Worm (Caenorhabditis elegans) whole organism, L2 larva: ENCODE results near the gene crb-1.

Source experiments
- C34F6.9 ChIP-seq: fragments of 150-350 bp; optimal IDR thresholded peaks from 2 replicates; lab custom pipeline; 2014; ENCODE audit warnings: missing biosample characterization, missing genetic modification characterization
- F13H6.1 ChIP-seq: sonication (generic microtip); optimal IDR thresholded peaks from 2 replicates; lab custom pipeline; 2016; ENCODE audit warnings: missing genetic modification characterization, missing compliant biosample characterization
- R02D3.7 ChIP-seq: fragments of 150-350 bp; optimal IDR thresholded peaks from 2 replicates; lab custom pipeline; 2014; ENCODE audit warnings: missing biosample characterization, missing genetic modification characterization
- ZK546.5 ChIP-seq: sonication (generic microtip); optimal IDR thresholded peaks from 2 replicates; lab custom pipeline; 2017; ENCODE audit warnings: missing biosample characterization, missing genetic modification characterization
- alr-1 ChIP-seq: fragments of 150-350 bp; optimal IDR thresholded peaks from 2 replicates; lab custom pipeline; 2014; ENCODE audit warnings: missing biosample characterization, missing genetic modification characterization
- aly-2 ChIP-seq: fragments of 150-350 bp; optimal IDR thresholded peaks from 2 replicates; lab custom pipeline; 2014; ENCODE audit warnings: missing biosample characterization, missing genetic modification characterization
- ama-1 ChIP-seq: fragments of 150-350 bp; optimal IDR thresholded peaks from 2 replicates; lab custom pipeline; 2018; ENCODE audit warnings: inconsistent platforms
- blmp-1 ChIP-seq: sonication (generic microtip); optimal IDR thresholded peaks from 2 replicates; lab custom pipeline; 2017; ENCODE audit warnings: missing genetic modification characterization, mild to moderate bottlenecking, missing compliant biosample characterization, antibody characterized with exemption, moderate library complexity; ENCODE audit not compliant: insufficient read depth
- ceh-16 ChIP-seq: fragments of 150-350 bp; optimal IDR thresholded peaks from 2 replicates; lab custom pipeline; 2014; ENCODE audit warnings: missing biosample characterization, missing genetic modification characterization
- ceh-82 ChIP-seq: fragments of 150-350 bp; optimal IDR thresholded peaks from 2 replicates; lab custom pipeline; 2014; ENCODE audit warnings: missing biosample characterization, missing genetic modification characterization
- crh-2 ChIP-seq: sonication (generic microtip); optimal IDR thresholded peaks from 2 replicates; lab custom pipeline; 2017; ENCODE audit warnings: missing biosample characterization, missing genetic modification characterization
- dmd-4 ChIP-seq: sonication (generic microtip); optimal IDR thresholded peaks from 2 replicates; lab custom pipeline; 2017; ENCODE audit warnings: missing biosample characterization, missing genetic modification characterization
- egl-27 ChIP-seq: sonication (generic microtip); optimal IDR thresholded peaks from 3 replicates; lab custom pipeline; 2017; ENCODE audit warnings: missing biosample characterization, missing genetic modification reagents, missing genetic modification characterization
- elt-3 ChIP-seq: sonication (generic microtip); optimal IDR thresholded peaks from 2 replicates; lab custom pipeline; 2017; ENCODE audit warnings: missing biosample characterization, missing genetic modification characterization
- gmeb-1 ChIP-seq: fragments of 150-350 bp; optimal IDR thresholded peaks from 2 replicates; lab custom pipeline; 2014; ENCODE audit warnings: missing biosample characterization, missing genetic modification characterization
- lin-11 ChIP-seq: fragments of 150-350 bp; sonication (generic microtip); optimal IDR thresholded peaks from 2 replicates; lab custom pipeline; 2014; ENCODE audit warnings: missing biosample characterization, missing genetic modification characterization, inconsistent platforms, mixed read lengths
- lin-13 ChIP-seq: fragments of 150-350 bp; optimal IDR thresholded peaks from 2 replicates; lab custom pipeline; 2014; ENCODE audit warnings: missing biosample characterization, missing genetic modification reagents, missing genetic modification characterization
- lin-39 ChIP-seq: fragments of 150-350 bp; optimal IDR thresholded peaks from 2 replicates; lab custom pipeline; 2014; ENCODE audit warnings: missing biosample characterization, missing genetic modification reagents, missing genetic modification characterization
- lsy-2 ChIP-seq, 2 experiments: fragments of 150-350 bp in 1 of 2; sonication (generic microtip) in 1 of 2; optimal IDR thresholded peaks; 2 replicates each; lab custom pipeline; 2014 to 2017; ENCODE audit warnings: missing biosample characterization in 2 of 2, missing genetic modification characterization in 2 of 2
- mab-5 ChIP-seq: fragments of 150-350 bp; optimal IDR thresholded peaks from 2 replicates; lab custom pipeline; 2014; ENCODE audit warnings: missing biosample characterization, missing genetic modification characterization
- mbf-1 ChIP-seq: sonication (generic microtip); optimal IDR thresholded peaks from 2 replicates; lab custom pipeline; 2017; ENCODE audit warnings: missing biosample characterization, missing genetic modification characterization
- mdl-1 ChIP-seq, 2 experiments: fragments of 150-350 bp in 1 of 2; sonication (generic microtip) in 1 of 2; optimal IDR thresholded peaks; 2 replicates each; lab custom pipeline; 2017; ENCODE audit warnings: missing biosample characterization in 2 of 2, missing genetic modification characterization in 2 of 2
- nhr-10 ChIP-seq: sonication (generic microtip); optimal IDR thresholded peaks from 2 replicates; lab custom pipeline; 2017; ENCODE audit warnings: missing biosample characterization, missing genetic modification characterization
- nhr-11 ChIP-seq: fragments of 150-350 bp; optimal IDR thresholded peaks from 2 replicates; lab custom pipeline; 2014; ENCODE audit warnings: missing biosample characterization, missing genetic modification characterization
- nhr-12 ChIP-seq: fragments of 150-350 bp; optimal IDR thresholded peaks from 2 replicates; lab custom pipeline; 2014; ENCODE audit warnings: missing biosample characterization, missing genetic modification characterization
- nhr-129 ChIP-seq: fragments of 150-350 bp; optimal IDR thresholded peaks from 2 replicates; lab custom pipeline; 2014; ENCODE audit warnings: missing biosample characterization, missing genetic modification characterization
- nhr-23 ChIP-seq: fragments of 150-350 bp; optimal IDR thresholded peaks from 2 replicates; lab custom pipeline; 2014; ENCODE audit warnings: missing biosample characterization, missing genetic modification reagents, missing genetic modification characterization
- nhr-25 ChIP-seq: fragments of 150-350 bp; sonication (generic microtip); optimal IDR thresholded peaks from 3 replicates; lab custom pipeline; 2014; ENCODE audit warnings: missing biosample characterization, missing genetic modification characterization
- nhr-6 ChIP-seq: fragments of 150-350 bp; optimal IDR thresholded peaks from 2 replicates; lab custom pipeline; 2014; ENCODE audit warnings: missing biosample characterization, missing genetic modification characterization
- nhr-77 ChIP-seq: fragments of 150-350 bp; optimal IDR thresholded peaks from 2 replicates; lab custom pipeline; 2014; ENCODE audit warnings: missing biosample characterization, missing genetic modification characterization
- peb-1 ChIP-seq: fragments of 150-350 bp; optimal IDR thresholded peaks from 2 replicates; lab custom pipeline; 2014; ENCODE audit warnings: missing biosample characterization, missing genetic modification characterization
- sem-4 ChIP-seq: fragments of 150-350 bp; optimal IDR thresholded peaks from 2 replicates; lab custom pipeline; 2014; ENCODE audit warnings: missing biosample characterization, missing genetic modification reagents, missing genetic modification characterization
- skn-1 ChIP-seq: sonication (generic microtip); optimal IDR thresholded peaks from 2 replicates; lab custom pipeline; 2017; ENCODE audit warnings: missing biosample characterization, missing genetic modification characterization
- sma-3 ChIP-seq: sonication (generic microtip); optimal IDR thresholded peaks from 2 replicates; lab custom pipeline; 2016; ENCODE audit warnings: missing genetic modification reagents, missing genetic modification characterization, missing compliant biosample characterization
- sma-9 ChIP-seq, 2 experiments: fragments of 150-350 bp in 1 of 2; sonication (generic microtip) in 1 of 2; optimal IDR thresholded peaks; 2 replicates each; lab custom pipeline; 2014 to 2016; ENCODE audit warnings: missing genetic modification characterization in 2 of 2, mild to moderate bottlenecking in 1 of 2, missing biosample characterization in 1 of 2, missing compliant biosample characterization in 1 of 2, missing genetic modification reagents in 1 of 2, moderate library complexity in 1 of 2
- snpc-4 ChIP-seq: fragments of 150-350 bp; optimal IDR thresholded peaks from 2 replicates; lab custom pipeline; 2014; ENCODE audit warnings: missing biosample characterization, missing genetic modification characterization
- unc-39 ChIP-seq: fragments of 150-350 bp; optimal IDR thresholded peaks from 2 replicates; lab custom pipeline; 2014; ENCODE audit warnings: missing biosample characterization, missing genetic modification characterization
- unc-55 ChIP-seq: fragments of 150-350 bp; sonication (generic microtip); optimal IDR thresholded peaks from 3 replicates; lab custom pipeline; 2014; ENCODE audit warnings: missing biosample characterization, missing genetic modification reagents, missing genetic modification characterization
- unc-62 ChIP-seq: fragments of 150-350 bp; optimal IDR thresholded peaks from 2 replicates; lab custom pipeline; 2014; ENCODE audit warnings: missing biosample characterization, missing genetic modification reagents, missing genetic modification characterization
- zag-1 ChIP-seq: fragments of 150-350 bp; optimal IDR thresholded peaks from 2 replicates; lab custom pipeline; 2014; ENCODE audit warnings: missing biosample characterization, missing genetic modification characterization
- ztf-1 ChIP-seq: fragments of 200-800 bp; sonication (Bioruptor generic); conservative IDR thresholded peaks from 2 replicates; pipeline ENCODE4 v1.3.6; 2022; ENCODE audit warnings: missing genetic modification characterization, missing compliant biosample characterization
- ztf-4 ChIP-seq: fragments of 150-350 bp; optimal IDR thresholded peaks from 2 replicates; lab custom pipeline; 2014; ENCODE audit warnings: missing biosample characterization, missing genetic modification characterization

Gene crb-1

DNA sequence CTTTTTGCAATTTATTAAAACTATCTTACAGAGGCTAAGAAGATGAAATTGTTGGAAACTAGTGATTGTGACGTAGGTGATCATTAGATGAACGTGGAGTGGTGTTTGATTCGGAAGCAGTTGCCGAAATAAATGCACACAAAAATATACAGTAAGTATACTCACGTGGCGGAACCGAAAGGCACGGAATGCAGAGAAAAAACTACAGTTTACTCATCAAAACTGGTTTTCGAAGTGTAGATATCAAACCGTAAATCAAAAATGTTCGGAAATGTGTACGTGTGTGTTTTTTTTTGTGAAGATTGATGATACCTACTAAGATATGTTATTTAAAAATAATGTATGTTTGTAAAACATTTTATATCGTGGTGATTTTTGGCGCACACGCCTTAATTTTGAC lies 12.9 kb upstream of the crb-1 start:
- peak; percentile 10 for TF ChIP-seq sma-3 (GFP tag; lab: Kevin White, UChicago)
- no peak for TF ChIP-seq lsy-2 (tag; optimal IDR thresholded peaks at IDR 0.05; lab: Kevin White, UChicago)

DNA sequence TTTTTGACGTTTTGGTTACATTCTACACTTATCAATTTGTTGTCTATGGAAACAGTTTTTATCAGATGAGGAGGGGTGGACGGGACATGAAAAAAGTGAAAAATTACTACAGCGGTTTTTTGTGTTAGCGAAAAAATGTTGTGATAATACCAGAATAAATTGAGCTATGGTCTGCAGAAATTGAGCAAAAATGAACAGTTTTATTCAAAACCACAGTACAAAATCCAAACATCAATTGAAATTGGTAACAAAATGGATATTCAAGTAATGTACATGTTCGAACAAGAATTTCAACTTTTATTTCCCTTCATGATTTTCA lies 10.7 kb upstream of the crb-1 start:
- no peak for TF ChIP-seq sem-4 (tag; lab: Kevin White, UChicago)
- TF ChIP-seq, all 48 proteins: peak for 0

DNA sequence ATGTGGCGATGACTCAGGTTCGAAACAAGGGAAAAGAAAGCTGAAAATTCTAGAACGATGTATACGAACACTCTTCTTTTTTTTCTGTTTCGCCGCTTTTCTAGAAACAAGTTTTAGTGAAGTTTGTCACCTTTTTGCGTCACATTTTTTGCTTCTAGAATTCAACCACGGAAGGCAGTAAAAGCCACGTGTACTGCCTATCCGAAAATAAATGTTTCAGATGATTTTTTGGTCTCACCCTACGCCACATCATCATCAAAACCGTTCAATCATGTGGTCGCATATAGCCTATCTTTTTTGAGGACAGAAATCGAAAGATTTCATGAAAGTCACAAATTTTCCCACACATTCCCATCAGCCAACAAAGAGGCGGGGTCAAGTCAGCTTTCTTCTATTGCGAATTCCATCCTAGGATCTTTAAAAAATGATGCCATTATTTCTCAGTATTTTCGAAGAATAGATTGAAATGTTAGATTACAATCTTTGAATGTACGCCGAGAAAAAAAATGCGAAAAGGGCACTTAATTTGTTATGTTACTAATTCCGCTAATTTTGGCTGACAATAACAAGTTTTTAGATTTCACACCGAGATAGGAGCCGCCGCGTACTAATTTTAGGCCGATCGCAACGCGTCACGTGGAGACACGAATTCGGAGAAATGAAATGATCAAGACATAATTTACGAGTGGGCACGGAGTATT lies 10.2 kb upstream of the crb-1 start:
- TF ChIP-seq sma-9 (GFP tag; optimal IDR thresholded peaks at IDR 0.05; lab: Kevin White, UChicago) (peak; percentile 40), sma-9 (tag; optimal IDR thresholded peaks at IDR 0.05; lab: Kevin White, UChicago) (no peak), crh-2 (tag; lab: Kevin White, UChicago) (peak; percentile 21), nhr-25 (tag; lab: Kevin White, UChicago) (peak; percentile 6), ztf-1 (no peak), sem-4 (tag; lab: Kevin White, UChicago) (peak; percentile 42), nhr-23 (tag; lab: Kevin White, UChicago) (no peak), elt-3 (tag; lab: Kevin White, UChicago) (no peak), ceh-82 (tag; lab: Kevin White, UChicago) (no peak), ceh-16 (peak; percentile 80), gmeb-1 (tag; lab: Kevin White, UChicago) (no peak), mbf-1 (tag; lab: Kevin White, UChicago) (no peak), snpc-4 (no peak), blmp-1 (peak; percentile 33), nhr-6 (tag; lab: Kevin White, UChicago) (no peak)
- TF ChIP-seq, all 48 proteins: peak for 6

DNA sequence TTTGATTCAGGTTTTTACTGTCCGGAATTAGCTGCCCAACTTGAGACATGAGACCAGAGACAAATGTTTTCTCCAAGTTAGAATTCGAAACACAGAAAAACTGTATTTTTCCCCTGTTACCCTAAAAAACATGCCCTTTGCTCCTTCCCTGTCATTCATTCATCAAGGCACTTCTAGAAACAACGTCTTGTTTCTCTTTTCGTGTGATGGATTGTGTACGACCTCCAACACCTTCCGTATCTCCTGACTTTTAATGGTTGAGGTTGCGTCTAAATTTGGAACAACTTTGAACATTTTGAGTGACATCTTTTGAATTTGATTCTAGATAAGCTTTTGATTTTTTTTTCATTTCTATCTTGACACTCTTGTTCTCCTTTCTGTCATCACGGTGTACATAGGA lies 8.8 kb upstream of the crb-1 start:
- TF ChIP-seq mab-5 (tag; lab: Kevin White, UChicago) (no peak), lin-39 (tag; lab: Kevin White, UChicago) (no peak), ama-1 (no peak), elt-3 (tag; lab: Kevin White, UChicago) (no peak), R02D3.7 (tag; lab: Kevin White, UChicago) (no peak), C34F6.9 (tag; lab: Kevin White, UChicago) (no peak), aly-2 (tag; lab: Kevin White, UChicago) (no peak)
- TF ChIP-seq, all 48 proteins: peak for 0

DNA sequence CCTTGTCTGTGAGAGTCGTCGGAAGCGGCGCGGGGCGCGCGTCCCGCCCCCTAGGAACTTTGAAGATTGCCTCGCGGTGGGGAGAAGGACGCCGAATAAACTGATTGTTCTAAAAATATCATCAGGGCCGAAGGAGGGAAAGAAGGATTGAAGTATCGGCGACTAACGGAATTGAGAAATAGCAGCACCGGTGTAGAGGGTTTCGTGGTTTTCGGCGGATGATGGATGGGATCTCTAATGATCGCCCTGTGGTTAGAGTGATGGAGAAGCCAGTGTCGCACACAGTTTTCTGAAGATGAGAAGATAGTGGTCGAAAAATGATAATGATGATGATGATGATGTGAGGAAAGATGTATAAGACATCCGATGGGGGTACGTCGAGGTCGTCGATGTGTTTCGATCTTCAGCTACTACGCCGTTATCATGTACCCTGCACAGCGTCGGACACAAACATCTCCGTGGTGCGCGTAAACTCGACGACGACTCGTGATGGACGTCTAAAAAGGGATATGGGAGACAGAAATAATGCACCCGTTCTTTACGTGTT lies 7.8 kb upstream of the crb-1 start, which contains the start of gene osm-11:
TSS of gene osm-11 (minus strand) at position 51 of the 547 bp plus-strand sequence.
- TF ChIP-seq F13H6.1 (no peak), lin-39 (tag; lab: Kevin White, UChicago) (no peak), sem-4 (tag; lab: Kevin White, UChicago) (no peak), lin-11 (tag; lab: Kevin White, UChicago) (no peak), nhr-10 (tag; lab: Kevin White, UChicago) (no peak), sma-3 (GFP tag; lab: Kevin White, UChicago) (peak; percentile 15), unc-39 (tag; lab: Kevin White, UChicago) (no peak), elt-3 (tag; lab: Kevin White, UChicago) (no peak), lin-13 (GFP tag; lab: Kevin White, UChicago) (no peak), nhr-129 (peak; percentile 18), skn-1 (tag; lab: Kevin White, UChicago) (no peak), unc-62 (GFP tag; lab: Kevin White, UChicago) (no peak), ama-1 (no peak), ztf-4 (peak; percentile 12), egl-27 (peak; percentile 23), sma-9 (GFP tag; optimal IDR thresholded peaks at IDR 0.05; lab: Kevin White, UChicago) (peak; percentile 94), sma-9 (tag; optimal IDR thresholded peaks at IDR 0.05; lab: Kevin White, UChicago) (no peak), gmeb-1 (tag; lab: Kevin White, UChicago) (no peak), nhr-77 (tag; lab: Kevin White, UChicago) (no peak), alr-1 (tag; lab: Kevin White, UChicago) (no peak), unc-55 (no peak), lsy-2 (tag; optimal IDR thresholded peaks at IDR 0.05; lab: Kevin White, UChicago) (peak in 1 of 2 experiments; percentile 21), dmd-4 (tag; lab: Kevin White, UChicago) (no peak), nhr-23 (tag; lab: Kevin White, UChicago) (no peak), ceh-16 (no peak), peb-1 (no peak), ZK546.5 (tag; lab: Kevin White, UChicago) (no peak), crh-2 (tag; lab: Kevin White, UChicago) (no peak), nhr-11 (no peak), zag-1 (tag; lab: Kevin White, UChicago) (no peak), C34F6.9 (tag; lab: Kevin White, UChicago) (no peak), mdl-1 (tag; optimal IDR thresholded peaks at IDR 0.05; lab: Kevin White, UChicago) (peak in 1 of 2 experiments; percentile 3), nhr-25 (tag; lab: Kevin White, UChicago) (no peak), aly-2 (tag; lab: Kevin White, UChicago) (no peak), nhr-12 (tag; lab: Kevin White, UChicago) (no peak), nhr-6 (tag; lab: Kevin White, UChicago) (no peak)
